Worm (Caenorhabditis elegans) whole organism, L4 larva: Measurements from ENCODE around the gene srw-41.
"Not testable (repeated sequence)": the region's sequence is repeated elsewhere in the genome, so short reads cannot be mapped to it uniquely, and the experiment has no call there.

ENCODE experiments used
- F26F4.8 ChIP-seq: fragments of 200-800 bp; sonication (Bioruptor generic); conservative IDR thresholded peaks from 2 replicates; pipeline ENCODE4 v1.3.6; 2022; ENCODE audit warnings: missing genetic modification characterization, missing compliant biosample characterization
- F44E2.7 ChIP-seq: fragments of 200-800 bp; sonication (Bioruptor generic); IDR thresholded peaks from 2 replicates; pipeline ENCODE4 v2.1.2; 2022; ENCODE audit warnings: missing genetic modification characterization, missing compliant biosample characterization
- F49E8.2 ChIP-seq: sonication (generic microtip); optimal IDR thresholded peaks from 2 replicates; lab custom pipeline; 2016; ENCODE audit warnings: missing compliant biosample characterization, mild to moderate bottlenecking, missing genetic modification characterization, borderline replicate concordance
- aha-1 ChIP-seq: fragments of 150-350 bp; peaks from one replicate; lab custom pipeline; 2014; ENCODE audit warnings: missing biosample characterization, missing genetic modification characterization
- attf-4 ChIP-seq: sonication (generic microtip); optimal IDR thresholded peaks from 3 replicates; lab custom pipeline; 2017; ENCODE audit warnings: missing biosample characterization, missing genetic modification characterization
- ceh-20 ChIP-seq: fragments of 200-800 bp; sonication (Bioruptor generic); IDR thresholded peaks from 2 replicates; pipeline ENCODE4 v1.3.6; 2022; ENCODE audit warnings: missing genetic modification reagents, missing genetic modification characterization, missing compliant biosample characterization
- ceh-28 ChIP-seq: fragments of 150-350 bp; optimal IDR thresholded peaks from 2 replicates; lab custom pipeline; 2014; ENCODE audit warnings: missing biosample characterization, missing genetic modification reagents, missing genetic modification characterization
- ceh-32 ChIP-seq: sonication (generic microtip); optimal IDR thresholded peaks from 2 replicates; lab custom pipeline; 2016; ENCODE audit warnings: mild to moderate bottlenecking, missing genetic modification characterization, missing compliant biosample characterization; ENCODE audit not compliant: poor library complexity
- ceh-44 ChIP-seq: fragments of 200-800 bp; sonication (Bioruptor generic); IDR thresholded peaks from 2 replicates; pipeline ENCODE4 v1.3.6; 2022; ENCODE audit warnings: missing genetic modification reagents, missing genetic modification characterization, missing compliant biosample characterization
- ceh-82 ChIP-seq: sonication (generic microtip); optimal IDR thresholded peaks from 2 replicates; lab custom pipeline; 2017; ENCODE audit warnings: missing biosample characterization, missing genetic modification characterization
- cey-2 ChIP-seq: sonication (generic microtip); optimal IDR thresholded peaks from 3 replicates; lab custom pipeline; 2017; ENCODE audit warnings: missing genetic modification characterization, mild to moderate bottlenecking, missing compliant biosample characterization, antibody characterized with exemption, borderline replicate concordance; ENCODE audit not compliant: insufficient read depth
- daf-19 ChIP-seq: fragments of 200-800 bp; sonication (Bioruptor generic); conservative IDR thresholded peaks from 2 replicates; pipeline ENCODE4 v1.3.6; 2022; ENCODE audit warnings: missing genetic modification characterization, missing compliant biosample characterization
- dmd-6 ChIP-seq: fragments of 200-800 bp; sonication (Bioruptor generic); IDR thresholded peaks from 2 replicates; pipeline ENCODE4 v1.3.6; 2022; ENCODE audit warnings: missing genetic modification reagents, missing genetic modification characterization, missing compliant biosample characterization
- dmd-8 ChIP-seq: fragments of 200-800 bp; sonication (Bioruptor generic); IDR thresholded peaks from 2 replicates; pipeline ENCODE4 v1.3.6; 2022; ENCODE audit warnings: missing genetic modification characterization, missing compliant biosample characterization
- lin-1 ChIP-seq: fragments of 200-800 bp; sonication (Bioruptor generic); IDR thresholded peaks from 2 replicates; pipeline ENCODE4 v1.3.6; 2022; ENCODE audit warnings: missing genetic modification reagents, missing genetic modification characterization, missing compliant biosample characterization
- lin-39 ChIP-seq: fragments of 150-350 bp; optimal IDR thresholded peaks from 2 replicates; lab custom pipeline; 2014; ENCODE audit warnings: missing biosample characterization, missing genetic modification reagents, missing genetic modification characterization
- lsy-2 ChIP-seq, 2 experiments: fragments of 150-350 bp in 1 of 2; sonication (generic microtip) in 1 of 2; optimal IDR thresholded peaks; 2 replicates each; lab custom pipeline; 2014 to 2017; ENCODE audit warnings: missing biosample characterization in 2 of 2, missing genetic modification characterization in 2 of 2
- madf-5 ChIP-seq, 2 experiments: fragments of 200-800 bp; sonication (Bioruptor generic); IDR thresholded peaks; 2 replicates each; pipeline ENCODE4 v1.3.6; 2022; ENCODE audit warnings: missing compliant biosample characterization in 2 of 2, missing genetic modification characterization in 2 of 2
- madf-9 ChIP-seq: fragments of 200-800 bp; sonication (Bioruptor generic); conservative IDR thresholded peaks from 2 replicates; pipeline ENCODE4 v1.3.6; 2022; ENCODE audit warnings: missing genetic modification reagents, missing genetic modification characterization, missing compliant biosample characterization
- mdl-1 ChIP-seq, 2 experiments: fragments of 150-350 bp in 1 of 2; sonication (generic microtip) in 1 of 2; optimal IDR thresholded peaks; 2 replicates each; lab custom pipeline; 2014 to 2017; ENCODE audit warnings: missing biosample characterization in 2 of 2, missing genetic modification characterization in 2 of 2
- mxl-3 ChIP-seq: fragments of 200-800 bp; sonication (Bioruptor generic); optimal IDR thresholded peaks from 2 replicates; lab custom pipeline; 2018; ENCODE audit warnings: mild to moderate bottlenecking, missing genetic modification characterization, missing compliant biosample characterization
- nhr-102 ChIP-seq: sonication (generic microtip); optimal IDR thresholded peaks from 2 replicates; lab custom pipeline; 2016; ENCODE audit warnings: mild to moderate bottlenecking, missing genetic modification characterization, moderate library complexity, missing compliant biosample characterization
- nhr-25 ChIP-seq: sonication (generic microtip); optimal IDR thresholded peaks from 2 replicates; lab custom pipeline; 2017; ENCODE audit warnings: missing genetic modification characterization, mild to moderate bottlenecking, missing compliant biosample characterization, antibody characterized with exemption, moderate library complexity, borderline replicate concordance; ENCODE audit not compliant: insufficient read depth
- nhr-42 ChIP-seq: fragments of 200-800 bp; sonication (Bioruptor generic); IDR thresholded peaks from 2 replicates; pipeline ENCODE4 v1.3.6; 2022; ENCODE audit warnings: missing genetic modification characterization, missing compliant biosample characterization
- nhr-6 ChIP-seq: fragments of 150-350 bp; optimal IDR thresholded peaks from 2 replicates; lab custom pipeline; 2014; ENCODE audit warnings: missing biosample characterization, missing genetic modification characterization
- nhr-77 ChIP-seq: fragments of 150-350 bp; optimal IDR thresholded peaks from 2 replicates; lab custom pipeline; 2014; ENCODE audit warnings: missing biosample characterization, missing genetic modification characterization
- php-3 ChIP-seq: fragments of 200-800 bp; sonication (Bioruptor generic); IDR thresholded peaks from 2 replicates; pipeline ENCODE4 v1.3.6; 2022; ENCODE audit warnings: missing genetic modification reagents, missing genetic modification characterization, missing compliant biosample characterization
- sdz-12 ChIP-seq: fragments of 200-800 bp; sonication (Bioruptor generic); optimal IDR thresholded peaks from 2 replicates; lab custom pipeline; 2018; ENCODE audit warnings: mild to moderate bottlenecking, missing genetic modification characterization, missing compliant biosample characterization
- set-16 ChIP-seq: fragments of 200-800 bp; sonication (Bioruptor generic); IDR thresholded peaks from 2 replicates; pipeline ENCODE4 v1.3.6; 2022; ENCODE audit warnings: missing genetic modification reagents, missing genetic modification characterization, missing compliant biosample characterization
- skn-1 ChIP-seq: fragments of 150-350 bp; optimal IDR thresholded peaks from 2 replicates; lab custom pipeline; 2014; ENCODE audit warnings: missing biosample characterization, missing genetic modification characterization
- snpc-4 ChIP-seq: fragments of 150-350 bp; optimal IDR thresholded peaks from 2 replicates; lab custom pipeline; 2014; ENCODE audit warnings: missing biosample characterization, missing genetic modification characterization
- spr-3 ChIP-seq: fragments of 200-800 bp; sonication (Bioruptor generic); optimal IDR thresholded peaks from 2 replicates; lab custom pipeline; 2018; ENCODE audit warnings: mild to moderate bottlenecking, missing genetic modification characterization, missing compliant biosample characterization
- tag-97 ChIP-seq: fragments of 200-800 bp; sonication (Bioruptor generic); IDR thresholded peaks from 2 replicates; pipeline ENCODE4 v1.3.6; 2022; ENCODE audit warnings: missing genetic modification characterization, missing compliant biosample characterization
- unc-39 ChIP-seq: sonication (generic microtip); optimal IDR thresholded peaks from 2 replicates; lab custom pipeline; 2017; ENCODE audit warnings: missing biosample characterization, missing genetic modification characterization
- unc-62 ChIP-seq, 3 experiments: fragments of 150-350 bp in 1 of 3; sonication (generic microtip); optimal IDR thresholded peaks in 2 of 3; peaks in 1 of 3; 1 replicate in 1 of 3; 2 replicates in 2 of 3; lab custom pipeline; 2014 to 2017; ENCODE audit warnings: missing biosample characterization in 3 of 3, missing genetic modification characterization in 3 of 3, missing genetic modification reagents in 3 of 3, missing genotype in 1 of 3
- zip-11 ChIP-seq: fragments of 200-800 bp; sonication (Bioruptor generic); IDR thresholded peaks from 2 replicates; pipeline ENCODE4 v1.3.6; 2022; ENCODE audit warnings: missing genetic modification characterization, missing compliant biosample characterization
- ztf-11 ChIP-seq: fragments of 150-350 bp; optimal IDR thresholded peaks from 2 replicates; lab custom pipeline; 2014; ENCODE audit warnings: missing biosample characterization, missing genetic modification characterization

srw-41 gene

ce11 chrV:16654242-16654641, 43.0 kb upstream of the srw-41 start, which contains the start of gene W06G6.15:
Gene W06G6.15, plus strand, starts transcription at chrV:16654542.
- not testable (repeated sequence) for TF ChIP-seq nhr-6 (tag; lab: Kevin White, UChicago); aha-1; set-16

- not testable (repeated sequence) for TF ChIP-seq attf-4 (tag; lab: Kevin White, UChicago); dmd-6 (GFP tag; lab: Robert Waterston, UW); tag-97 (GFP tag; lab: Robert Waterston, UW)
Observed at ce11 chrV:16660816-16661215, 36.5 kb upstream of the srw-41 start, which contains the start of gene Y70C5B.2. Gene Y70C5B.2, minus strand, starts transcription at chrV:16660916.

- TF ChIP-seq ztf-11 (tag; lab: Kevin White, UChicago) (no peak), dmd-8 (no peak)
Observed at ce11 chrV:16666647-16667046, 30.6 kb upstream of the srw-41 start, which contains the start of gene F14F8.14. Gene F14F8.14, minus strand, starts transcription at chrV:16666747.

DNA sequence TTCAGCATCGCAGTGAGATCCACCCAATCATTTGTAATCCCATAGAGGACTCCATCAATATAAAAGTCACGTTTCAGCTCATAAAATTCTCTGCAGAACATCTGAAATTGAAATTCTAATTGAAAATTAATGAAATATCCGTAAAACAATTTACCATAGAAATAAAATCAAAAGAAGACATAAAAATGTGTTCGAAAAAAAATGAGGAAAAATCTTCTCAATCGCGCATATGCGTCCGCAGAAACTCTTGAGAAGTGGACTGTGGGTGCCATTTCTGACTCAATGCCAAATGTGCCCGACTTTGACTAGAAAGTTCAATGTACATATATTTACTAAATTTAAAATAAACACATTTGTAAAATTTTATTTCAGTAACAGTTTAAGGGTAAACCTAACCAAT, 28.8 kb upstream of the srw-41 start, which contains the start of gene F14F8.9:
TSS of gene F14F8.9 (minus strand) at position 101 of the 400 bp plus-strand sequence.
- no peak for TF ChIP-seq dmd-8

DNA sequence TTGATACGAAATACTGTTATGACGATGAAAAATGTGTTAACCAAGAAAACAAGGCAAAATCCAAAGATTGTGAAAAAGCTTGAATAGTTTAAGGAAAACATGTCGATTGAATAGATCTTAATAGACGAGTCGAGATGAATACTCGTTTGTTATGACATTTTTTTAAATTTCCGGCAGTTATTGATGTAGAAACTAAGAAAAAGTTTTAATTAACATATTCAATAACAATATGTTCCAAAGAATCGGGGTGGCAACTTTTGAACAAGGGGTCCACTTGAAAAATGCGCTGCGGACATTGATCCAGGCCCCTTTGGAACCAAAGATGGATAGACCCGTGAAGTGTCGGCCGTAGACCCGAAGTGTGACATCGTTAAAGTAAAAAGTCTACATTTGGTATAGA, 26.1 kb upstream of the srw-41 start, which contains the start of gene str-61:
TSS of gene str-61 (minus strand) at position 101 of the 400 bp plus-strand sequence.
- TF ChIP-seq aha-1 (peak; percentile 6), F26F4.8 (GFP tag; lab: Robert Waterston, UW) (no peak), ceh-82 (tag; lab: Kevin White, UChicago) (no peak), nhr-25 (tag; lab: Kevin White, UChicago) (no peak), mxl-3 (GFP tag; lab: Kevin White, UChicago) (no peak)

DNA sequence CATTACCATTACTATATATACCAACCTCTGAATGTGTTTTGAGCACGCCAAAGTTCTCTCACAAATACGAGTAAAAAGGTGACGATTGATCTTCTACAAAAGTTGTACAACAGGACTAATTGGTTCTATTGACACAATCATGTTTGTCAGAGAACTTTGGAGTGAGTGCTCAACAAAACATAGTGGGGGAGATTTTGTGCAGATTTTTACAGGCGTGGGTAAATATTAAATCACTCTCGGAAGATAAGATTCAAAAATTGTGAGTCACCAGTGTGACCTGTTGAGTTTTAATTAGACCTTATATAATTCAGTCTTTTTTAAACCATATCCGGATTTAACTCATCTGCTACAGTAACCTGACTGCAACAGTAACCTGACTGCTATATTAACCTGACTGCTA, 25.1 kb upstream of the srw-41 start, which contains the start of gene F14F8.8:
TSS of gene F14F8.8 (minus strand) at position 101 of the 400 bp plus-strand sequence.
- TF ChIP-seq madf-9 (no peak), nhr-42 (GFP tag; lab: Robert Waterston, UW) (no peak), lin-39 (no peak), attf-4 (tag; lab: Kevin White, UChicago) (no peak), skn-1 (tag; lab: Kevin White, UChicago) (no peak), ceh-28 (tag; lab: Kevin White, UChicago) (no peak), unc-39 (no peak), php-3 (GFP tag; lab: Robert Waterston, UW) (no peak), mdl-1 (tag; optimal IDR thresholded peaks at IDR 0.05; lab: Kevin White, UChicago) (no peak), spr-3 (GFP tag; lab: Kevin White, UChicago) (no peak), ceh-32 (tag; lab: Kevin White, UChicago) (no peak), zip-11 (GFP tag; lab: Robert Waterston, UW) (no peak)

- TF ChIP-seq aha-1 = peak; percentile 91
- no peak for TF ChIP-seq sdz-12 (GFP tag; lab: Kevin White, UChicago)
- no peak for TF ChIP-seq set-16
- TF ChIP-seq unc-62 (GFP tag; optimal IDR thresholded peaks at IDR 0.05 in 1 of 2; lab: Kevin White, UChicago) = peak in 1 of 2 experiments; percentile 80
- no peak for TF ChIP-seq unc-62 (tag; optimal IDR thresholded peaks at IDR 0.05; lab: Kevin White, UChicago)
- TF ChIP-seq lin-39 = no peak
- TF ChIP-seq ceh-44 (GFP tag; lab: Robert Waterston, UW) = no peak
- no peak for TF ChIP-seq daf-19 (GFP tag; lab: Robert Waterston, UW)
- no peak for TF ChIP-seq lin-1 (GFP tag; lab: Robert Waterston, UW)
- no peak for TF ChIP-seq ceh-20 (GFP tag; lab: Robert Waterston, UW)
- TF ChIP-seq nhr-102 (tag; lab: Kevin White, UChicago) = no peak
- TF ChIP-seq snpc-4 (tag; lab: Kevin White, UChicago) = no peak
- TF ChIP-seq lsy-2 (tag; optimal IDR thresholded peaks at IDR 0.05; lab: Kevin White, UChicago) = no peak
- TF ChIP-seq nhr-77 (tag; lab: Kevin White, UChicago) = no peak
- no peak for TF ChIP-seq cey-2
- no peak for TF ChIP-seq F44E2.7 (GFP tag; lab: Robert Waterston, UW)
- no peak for TF ChIP-seq F49E8.2 (tag; lab: Kevin White, UChicago)
- no peak for TF ChIP-seq madf-5 (GFP tag; IDR thresholded peaks at IDR 0.05; lab: Robert Waterston, UW)
Observed at ce11 chrV:16674399-16674798, 22.9 kb upstream of the srw-41 start.
